Worm (Caenorhabditis elegans) whole organism, L3 larva: ENCODE measurements around the gene cpna-5.

Experiments
- egl-27 ChIP-seq: sonication (generic microtip); optimal IDR thresholded peaks from 4 replicates; lab custom pipeline; 2017; ENCODE audit warnings: missing biosample characterization, missing genetic modification reagents, missing genetic modification characterization
- egl-5 ChIP-seq: fragments of 150-350 bp; optimal IDR thresholded peaks from 2 replicates; lab custom pipeline; 2017; ENCODE audit warnings: missing biosample characterization, missing genetic modification reagents, missing genetic modification characterization, inconsistent platforms
- fkh-10 ChIP-seq: sonication (generic microtip); optimal IDR thresholded peaks from 2 replicates; lab custom pipeline; 2017; ENCODE audit warnings: missing biosample characterization, missing genetic modification reagents, missing genetic modification characterization
- nhr-237 ChIP-seq: fragments of 150-350 bp; optimal IDR thresholded peaks from 2 replicates; lab custom pipeline; 2014; ENCODE audit warnings: missing biosample characterization, missing genetic modification characterization
- nhr-25 ChIP-seq: sonication (generic microtip); optimal IDR thresholded peaks from 2 replicates; lab custom pipeline; 2017; ENCODE audit warnings: missing biosample characterization, missing genetic modification characterization

- no peak for TF ChIP-seq egl-27 (tag; lab: Kevin White, UChicago)
- TF ChIP-seq nhr-237 (tag; lab: Kevin White, UChicago), result no peak
- no peak for TF ChIP-seq nhr-25 (tag; lab: Kevin White, UChicago)
- TF ChIP-seq egl-5 (tag; lab: Kevin White, UChicago), result no peak
- no peak for TF ChIP-seq fkh-10
Observed at ce11 chrII:7708540-7708939, 9.9 kb downstream of the cpna-5 start, which contains the start of gene B0495.9.
